Worm (Caenorhabditis elegans): ENCODE results near the gene cbn-1.

DNA sequence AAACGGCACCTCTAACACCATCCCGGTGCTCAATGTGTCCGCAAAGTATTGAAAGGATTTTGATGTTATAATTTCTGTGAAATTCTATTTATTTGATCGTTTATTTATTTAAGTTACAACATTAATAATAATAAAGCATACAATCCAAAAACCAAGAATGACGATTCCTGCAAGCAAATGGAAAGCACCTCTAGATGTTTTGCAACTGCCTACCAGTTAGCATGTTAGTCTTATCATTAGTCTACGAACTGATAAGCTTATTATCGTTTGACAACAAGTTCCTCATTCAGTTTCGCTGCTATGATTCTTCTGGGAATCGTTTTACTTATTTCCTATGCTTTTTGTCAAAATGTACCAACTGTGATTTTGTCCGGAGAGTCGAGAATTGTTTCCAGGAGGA lies 32.6 kb downstream of the cbn-1 start, which contains the start of gene K01A2.6:
- TF ChIP-seq nhr-237 (tag; optimal IDR thresholded peaks at IDR 0.05) (no peak), mep-1 (tag; optimal IDR thresholded peaks at IDR 0.05) (no peak), zfp-2 (tag; optimal IDR thresholded peaks at IDR 0.05) (no peak), aly-2 (tag; optimal IDR thresholded peaks at IDR 0.05) (no peak)

Data from whole organism, L4 larva.